Worm (Caenorhabditis elegans): ENCODE results near the gene bus-1.

ce11 chrV:8983604-8984003, 41.0 kb downstream of the bus-1 start, which contains the start of gene str-86:
- TF ChIP-seq dao-5 (tag; optimal IDR thresholded peaks at IDR 0.05) (no peak), him-1 (tag; optimal IDR thresholded peaks at IDR 0.05) (no peak), W03F9.2 (tag; optimal IDR thresholded peaks at IDR 0.05) (no peak)

Data from whole organism, L4/young adult.